Worm (Caenorhabditis elegans): Measurements from ENCODE around the gene fbxa-10.
"Not testable (repeated sequence)": the region's sequence is repeated elsewhere in the genome, so short reads cannot be mapped to it uniquely, and the experiment has no call there.

fbxa-10 gene

ce11 chrIII:916897-917296 is 35.3 kb upstream of the fbxa-10 start, which contains the start of gene idpp-13:
Gene idpp-13, minus strand, starts transcription at chrIII:916997.
- TF ChIP-seq vab-7 (GFP tag; IDR thresholded peaks at IDR 0.05) (no peak), daf-19 (GFP tag; conservative IDR thresholded peaks at IDR 0.05) (no peak), nhr-25 (tag; optimal IDR thresholded peaks at IDR 0.05; ENCODE audit: borderline replicate concordance, insufficient read depth) (no peak), mxl-2 (GFP tag; conservative IDR thresholded peaks at IDR 0.05) (no peak), pha-4 (GFP tag; IDR thresholded peaks at IDR 0.05) (no peak), pha-4 (tag; optimal IDR thresholded peaks at IDR 0.05) (no peak), ZK546.5 (tag; optimal IDR thresholded peaks at IDR 0.05) (no peak), ztf-7 (tag; optimal IDR thresholded peaks at IDR 0.05) (no peak), duxl-1 (tag; optimal IDR thresholded peaks at IDR 0.05; ENCODE audit: poor library complexity) (no peak)

ce11 chrIII:919322-919721 is 32.9 kb upstream of the fbxa-10 start, which contains the start of gene F23H11.7:
Gene F23H11.7, minus strand, starts transcription at chrIII:919422.
- TF ChIP-seq tra-1 (GFP tag; IDR thresholded peaks at IDR 0.05): no peak
- TF ChIP-seq hmg-1.1 (GFP tag; IDR thresholded peaks at IDR 0.05): no peak
- no peak for TF ChIP-seq sdz-12 (GFP tag; optimal IDR thresholded peaks at IDR 0.05)
- no peak for TF ChIP-seq arid-1 (GFP tag; conservative IDR thresholded peaks at IDR 0.05)
- TF ChIP-seq aha-1 (tag): peak; percentile 2
- no peak for TF ChIP-seq daf-19 (GFP tag; conservative IDR thresholded peaks at IDR 0.05)
- TF ChIP-seq egl-43 (GFP tag; IDR thresholded peaks at IDR 0.05): no peak
- no peak for TF ChIP-seq mxl-2 (GFP tag; conservative IDR thresholded peaks at IDR 0.05)

ce11 chrIII:926216-926615 is 26.0 kb upstream of the fbxa-10 start, which contains the start of gene pef-1:
Gene pef-1, minus strand, starts transcription at chrIII:926316.
- TF ChIP-seq zip-2 (tag; optimal IDR thresholded peaks at IDR 0.05): no peak
- TF ChIP-seq mdl-1 (tag; optimal IDR thresholded peaks at IDR 0.05): no peak
- TF ChIP-seq zfp-2 (tag; optimal IDR thresholded peaks at IDR 0.05): no peak
- TF ChIP-seq F44E2.7 (GFP tag; IDR thresholded peaks at IDR 0.05): no peak
- no peak for TF ChIP-seq lsy-2 (tag; optimal IDR thresholded peaks at IDR 0.05)
- TF ChIP-seq daf-16 (GFP tag; optimal IDR thresholded peaks at IDR 0.05): no peak
- no peak for TF ChIP-seq daf-16 (tag; optimal IDR thresholded peaks at IDR 0.05)
- TF ChIP-seq nhr-77 (tag; optimal IDR thresholded peaks at IDR 0.05): no peak
- no peak for TF ChIP-seq lim-7 (GFP tag; IDR thresholded peaks at IDR 0.05)

- peak; percentile 65 for TF ChIP-seq spr-1 (tag; optimal IDR thresholded peaks at IDR 0.05)
- TF ChIP-seq lir-3 (tag; optimal IDR thresholded peaks at IDR 0.05): peak; percentile 69
- peak in 1 of 2 experiments; percentile 57 for TF ChIP-seq daf-16 (GFP tag; optimal IDR thresholded peaks at IDR 0.05)
- TF ChIP-seq daf-16 (tag; optimal IDR thresholded peaks at IDR 0.05): not testable (repeated sequence)
- peak; percentile 19 for TF ChIP-seq F10B5.3 (tag; optimal IDR thresholded peaks at IDR 0.05)
- TF ChIP-seq nhr-48 (tag; optimal IDR thresholded peaks at IDR 0.05): peak; percentile 28
Observed at ce11 chrIII:931405-931804, 20.8 kb upstream of the fbxa-10 start.

- TF ChIP-seq pqm-1 (tag; optimal IDR thresholded peaks at IDR 0.05) (peak; percentile 43), F10B5.3 (tag; optimal IDR thresholded peaks at IDR 0.05) (no peak), pha-4 (GFP tag; IDR thresholded peaks at IDR 0.05) (no peak; the same call in 1 of the 2 replicates), pha-4 (tag; optimal IDR thresholded peaks at IDR 0.05) (no peak), hmg-1.1 (GFP tag; IDR thresholded peaks at IDR 0.05) (no peak), unc-39 (tag; optimal IDR thresholded peaks at IDR 0.05) (no peak), sdz-12 (GFP tag; optimal IDR thresholded peaks at IDR 0.05) (no peak), mep-1 (tag; optimal IDR thresholded peaks at IDR 0.05) (no peak), ces-1 (GFP tag; optimal IDR thresholded peaks at IDR 0.05) (no peak), tra-1 (GFP tag; IDR thresholded peaks at IDR 0.05) (peak; percentile 80), dmd-6 (GFP tag; IDR thresholded peaks at IDR 0.05) (peak; percentile 92), lin-29 (GFP tag; IDR thresholded peaks at IDR 0.05) (no peak), nhr-6 (tag; optimal IDR thresholded peaks at IDR 0.05) (no peak), zfp-3 (GFP tag; conservative IDR thresholded peaks at IDR 0.05) (no peak), set-16 (GFP tag; IDR thresholded peaks at IDR 0.05) (no peak), snpc-1.2 (GFP tag; IDR thresholded peaks at IDR 0.05) (no peak), nhr-102 (tag; optimal IDR thresholded peaks at IDR 0.05) (no peak), ceh-62 (tag; optimal IDR thresholded peaks at IDR 0.05) (no peak), fos-1 (tag; optimal IDR thresholded peaks at IDR 0.05) (no peak), cey-2 (tag; optimal IDR thresholded peaks at IDR 0.05; ENCODE audit: borderline replicate concordance, insufficient read depth) (no peak), dve-1 (tag; optimal IDR thresholded peaks at IDR 0.05; ENCODE audit: insufficient read depth) (peak; percentile 52), mxl-2 (GFP tag; conservative IDR thresholded peaks at IDR 0.05) (no peak), dmd-8 (GFP tag; IDR thresholded peaks at IDR 0.05) (no peak)
Observed at ce11 chrIII:936037-936507, 16.1 kb upstream of the fbxa-10 start, which contains the start of gene fbxa-55. Gene fbxa-55, minus strand, starts transcription at chrIII:936087.
